Worm (Caenorhabditis elegans) whole organism, L1 larva: ENCODE measurements around the gene T19D12.4.

Experiments
- mep-1 ChIP-seq: fragments of 150-350 bp; optimal IDR thresholded peaks from 2 replicates; lab custom pipeline; 2014; ENCODE audit warnings: missing biosample characterization, missing genetic modification characterization
- sox-4 ChIP-seq: sonication (generic microtip); optimal IDR thresholded peaks from 2 replicates; lab custom pipeline; 2016; ENCODE audit warnings: missing genetic modification characterization, missing compliant biosample characterization
- zip-4 ChIP-seq: fragments of 200-800 bp; sonication (Bioruptor generic); optimal IDR thresholded peaks from 2 replicates; lab custom pipeline; 2018; ENCODE audit warnings: mild to moderate bottlenecking, missing genetic modification characterization, moderate library complexity, missing compliant biosample characterization

DNA sequence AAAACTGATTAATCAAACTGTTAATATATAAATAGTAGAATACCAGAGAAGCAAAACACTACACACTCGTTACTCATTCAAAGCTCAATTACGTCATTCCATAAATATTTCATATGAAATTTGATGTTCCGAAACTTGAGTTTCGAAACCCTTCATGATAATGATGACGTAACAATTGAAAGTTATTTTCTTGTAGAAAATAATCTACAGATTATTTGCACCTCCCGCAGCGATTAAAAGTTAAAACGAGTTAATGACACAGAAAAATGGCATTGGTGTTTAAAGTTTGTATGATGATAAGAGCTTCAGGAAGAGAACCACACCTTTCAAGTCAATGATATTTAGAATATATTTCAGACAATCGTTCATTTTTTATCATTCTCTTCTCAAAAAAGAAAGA lies 43.0 kb downstream of the T19D12.4 start, which contains the start of gene H43E16.1:
- TF ChIP-seq zip-4 (GFP tag; lab: Kevin White, UChicago): no peak
- TF ChIP-seq mep-1: no peak
- TF ChIP-seq sox-4 (tag; lab: Kevin White, UChicago): no peak
